Fruit fly (Drosophila melanogaster): ENCODE results near the gene CG8369.
A peak's percentile ranks its signal among the peaks of the same experiment; 100 is the strongest.

CG8369 gene

dm6 chr3R:8857496-8858255 is 35.9 kb downstream of the CG8369 start (continued):
- no peak for TF ChIP-seq fkh (GFP tag; optimal IDR thresholded peaks at IDR 0.05)
- TF ChIP-seq CG6808 (GFP tag; optimal IDR thresholded peaks at IDR 0.05) = peak; percentile 99
- TF ChIP-seq acj6 (GFP tag; optimal IDR thresholded peaks at IDR 0.05) = peak; percentile 68
- TF ChIP-seq CG3032 (tag; optimal IDR thresholded peaks at IDR 0.05) = peak; percentile 71
- TF ChIP-seq CG4318 (GFP tag; optimal IDR thresholded peaks at IDR 0.05) = no peak
- peak; percentile 84 for TF ChIP-seq Ets96B (tag; optimal IDR thresholded peaks at IDR 0.05)
- TF ChIP-seq dsx (GFP tag; optimal IDR thresholded peaks at IDR 0.05; ENCODE audit: poor library complexity, severe bottlenecking) = peak; percentile 77
- TF ChIP-seq svp (GFP tag) = peak; percentile 80
- peak; percentile 36; the same call in 1 of the 2 replicates for TF ChIP-seq Gug (GFP tag; IDR thresholded peaks at IDR 0.05)
- TF ChIP-seq CG6792 (GFP tag; optimal IDR thresholded peaks at IDR 0.05) = peak; percentile 48
- peak; percentile 68 for TF ChIP-seq OdsH (GFP tag; optimal IDR thresholded peaks at IDR 0.05)
- peak; percentile 61 for TF ChIP-seq CG10669 (GFP tag; optimal IDR thresholded peaks at IDR 0.05)
- TF ChIP-seq Eip78C (GFP tag) = peak; percentile 82
- TF ChIP-seq lz (GFP tag; optimal IDR thresholded peaks at IDR 0.05) = peak; percentile 43
- peak; percentile 5 for TF ChIP-seq CG6276 (GFP tag; optimal IDR thresholded peaks at IDR 0.05)
- peak; percentile 57 for TF ChIP-seq topi (GFP tag; optimal IDR thresholded peaks at IDR 0.05)
- no peak for TF ChIP-seq Ets21C (GFP tag; optimal IDR thresholded peaks at IDR 0.05)

DNA sequence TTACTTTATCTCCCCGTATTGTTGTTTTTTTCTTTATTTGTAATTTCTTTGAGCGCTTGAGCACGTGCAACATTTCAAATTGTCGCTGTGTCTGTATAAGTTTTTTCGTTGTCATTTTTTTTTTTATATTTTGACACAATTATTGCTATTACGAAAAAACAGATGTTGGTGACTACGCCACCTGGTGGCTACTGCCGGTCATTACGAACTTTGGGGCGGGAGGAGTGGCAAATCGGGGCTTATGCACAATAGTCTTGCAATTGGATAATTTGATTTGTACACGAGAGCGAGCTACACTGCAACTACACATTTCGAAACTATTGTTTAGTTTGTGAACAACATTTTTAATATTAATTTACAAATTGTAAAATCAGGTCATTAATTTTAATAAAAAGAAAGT is 37.5 kb downstream of the CG8369 start:
- TF ChIP-seq CG11902 (GFP tag; optimal IDR thresholded peaks at IDR 0.05) (no peak), CG8119 (GFP tag; IDR thresholded peaks at IDR 0.05) (0 out of 3 replicates have a peak, but pooled peaks have one; percentile 24), Hr4 (GFP tag; optimal IDR thresholded peaks at IDR 0.05) (peak; percentile 47)

- peak; percentile 47 for TF ChIP-seq Smox (GFP tag; optimal IDR thresholded peaks at IDR 0.05)
- no peak for TF ChIP-seq CG11294 (GFP tag; IDR thresholded peaks at IDR 0.05)
- no peak for TF ChIP-seq CG4318 (GFP tag; optimal IDR thresholded peaks at IDR 0.05)
- no peak for TF ChIP-seq Ets21C (GFP tag; optimal IDR thresholded peaks at IDR 0.05)
- peak; percentile 18 for TF ChIP-seq CG10631 (GFP tag; optimal IDR thresholded peaks at IDR 0.05)
- peak; percentile 36 for TF ChIP-seq topi (GFP tag; optimal IDR thresholded peaks at IDR 0.05)
- TF ChIP-seq CG6792 (GFP tag; optimal IDR thresholded peaks at IDR 0.05) = peak; percentile 26
- no peak for TF ChIP-seq CG3919 (GFP tag; optimal IDR thresholded peaks at IDR 0.05)
- TF ChIP-seq CG8119 (GFP tag; IDR thresholded peaks at IDR 0.05) = 0 out of 3 replicates have a peak, but pooled peaks have one; percentile 18
- TF ChIP-seq CG10669 (GFP tag; optimal IDR thresholded peaks at IDR 0.05) = no peak
- TF ChIP-seq CG6808 (GFP tag; optimal IDR thresholded peaks at IDR 0.05) = no peak
- TF ChIP-seq vri (GFP tag; optimal IDR thresholded peaks at IDR 0.05) = peak; percentile 52
- no peak for TF ChIP-seq CG9139 (GFP tag; optimal IDR thresholded peaks at IDR 0.05)
- TF ChIP-seq Hr4 (GFP tag; optimal IDR thresholded peaks at IDR 0.05) = no peak
- 0 out of 3 replicates have a peak, but pooled peaks have one; percentile 23 for TF ChIP-seq CG6163 (GFP tag; IDR thresholded peaks at IDR 0.05)
- TF ChIP-seq esn (GFP tag; optimal IDR thresholded peaks at IDR 0.05) = peak; percentile 63
- TF ChIP-seq spab (GFP tag; optimal IDR thresholded peaks at IDR 0.05) = no peak
- TF ChIP-seq CG16779 (tag; optimal IDR thresholded peaks at IDR 0.05) = no peak
- TF ChIP-seq Eip93F (GFP tag; optimal IDR thresholded peaks at IDR 0.05) = peak; percentile 45
- 0 out of 2 replicates have a peak, but pooled peaks have one; percentile 11 for TF ChIP-seq CG15336 (GFP tag; IDR thresholded peaks at IDR 0.05)
- TF ChIP-seq dac (GFP tag; optimal IDR thresholded peaks at IDR 0.05) = no peak
- TF ChIP-seq lz (GFP tag; optimal IDR thresholded peaks at IDR 0.05) = peak; percentile 24
- TF ChIP-seq Hr38 (GFP tag; optimal IDR thresholded peaks at IDR 0.05) = no peak
- TF ChIP-seq pdm3 (GFP tag; optimal IDR thresholded peaks at IDR 0.05) = peak; percentile 12
- TF ChIP-seq CG6276 (GFP tag; optimal IDR thresholded peaks at IDR 0.05) = no peak
- TF ChIP-seq CG32006 (GFP tag; optimal IDR thresholded peaks at IDR 0.05) = peak; percentile 4
- no peak for TF ChIP-seq Sox15 (GFP tag; optimal IDR thresholded peaks at IDR 0.05)
- TF ChIP-seq acj6 (GFP tag; optimal IDR thresholded peaks at IDR 0.05) = peak; percentile 23
- TF ChIP-seq fd59A (GFP tag; optimal IDR thresholded peaks at IDR 0.05) = no peak
- TF ChIP-seq svp (GFP tag) = peak; percentile 86
- peak; percentile 6 for TF ChIP-seq CG31627 (GFP tag; optimal IDR thresholded peaks at IDR 0.05)
- peak; percentile 37 for TF ChIP-seq Met (GFP tag; optimal IDR thresholded peaks at IDR 0.05)
- TF ChIP-seq Sox102F (GFP tag; optimal IDR thresholded peaks at IDR 0.05) = peak; percentile 52
- peak; percentile 31 for TF ChIP-seq achi (GFP tag; optimal IDR thresholded peaks at IDR 0.05)
- TF ChIP-seq Eip78C (GFP tag) = peak; percentile 79
These were observed 38.6 kb downstream of the CG8369 start for dm6 chr3R:8860126-8861059.

Measured in whole organism, prepupa.